Worm (Caenorhabditis elegans) whole organism, L2 larva: ENCODE measurements around the gene Y4C6B.3.
A peak's percentile ranks its signal among the peaks of the same experiment; 100 is the strongest.

Source experiments
- F13H6.1 ChIP-seq: sonication (generic microtip); optimal IDR thresholded peaks from 2 replicates; lab custom pipeline; 2016; ENCODE audit warnings: missing genetic modification characterization, missing compliant biosample characterization
- R02D3.7 ChIP-seq: fragments of 150-350 bp; optimal IDR thresholded peaks from 2 replicates; lab custom pipeline; 2014; ENCODE audit warnings: missing biosample characterization, missing genetic modification characterization
- ZK546.5 ChIP-seq: sonication (generic microtip); optimal IDR thresholded peaks from 2 replicates; lab custom pipeline; 2017; ENCODE audit warnings: missing biosample characterization, missing genetic modification characterization
- blmp-1 ChIP-seq: sonication (generic microtip); optimal IDR thresholded peaks from 2 replicates; lab custom pipeline; 2017; ENCODE audit warnings: missing genetic modification characterization, mild to moderate bottlenecking, missing compliant biosample characterization, antibody characterized with exemption, moderate library complexity; ENCODE audit not compliant: insufficient read depth
- crh-2 ChIP-seq: sonication (generic microtip); optimal IDR thresholded peaks from 2 replicates; lab custom pipeline; 2017; ENCODE audit warnings: missing biosample characterization, missing genetic modification characterization
- dmd-4 ChIP-seq: sonication (generic microtip); optimal IDR thresholded peaks from 2 replicates; lab custom pipeline; 2017; ENCODE audit warnings: missing biosample characterization, missing genetic modification characterization
- egl-27 ChIP-seq: sonication (generic microtip); optimal IDR thresholded peaks from 3 replicates; lab custom pipeline; 2017; ENCODE audit warnings: missing biosample characterization, missing genetic modification reagents, missing genetic modification characterization
- elt-1 ChIP-seq: fragments of 150-350 bp; optimal IDR thresholded peaks from 2 replicates; lab custom pipeline; 2014; ENCODE audit warnings: missing biosample characterization, missing genetic modification characterization
- fos-1 ChIP-seq: fragments of 150-350 bp; optimal IDR thresholded peaks from 2 replicates; lab custom pipeline; 2014; ENCODE audit warnings: missing biosample characterization, missing genetic modification characterization
- lin-11 ChIP-seq: fragments of 150-350 bp; sonication (generic microtip); optimal IDR thresholded peaks from 2 replicates; lab custom pipeline; 2014; ENCODE audit warnings: missing biosample characterization, missing genetic modification characterization, inconsistent platforms, mixed read lengths
- lin-13 ChIP-seq: fragments of 150-350 bp; optimal IDR thresholded peaks from 2 replicates; lab custom pipeline; 2014; ENCODE audit warnings: missing biosample characterization, missing genetic modification reagents, missing genetic modification characterization
- lin-39 ChIP-seq: fragments of 150-350 bp; optimal IDR thresholded peaks from 2 replicates; lab custom pipeline; 2014; ENCODE audit warnings: missing biosample characterization, missing genetic modification reagents, missing genetic modification characterization
- lsy-2 ChIP-seq, 2 experiments: fragments of 150-350 bp in 1 of 2; sonication (generic microtip) in 1 of 2; optimal IDR thresholded peaks; 2 replicates each; lab custom pipeline; 2014 to 2017; ENCODE audit warnings: missing biosample characterization in 2 of 2, missing genetic modification characterization in 2 of 2
- mbf-1 ChIP-seq: sonication (generic microtip); optimal IDR thresholded peaks from 2 replicates; lab custom pipeline; 2017; ENCODE audit warnings: missing biosample characterization, missing genetic modification characterization
- nhr-11 ChIP-seq: fragments of 150-350 bp; optimal IDR thresholded peaks from 2 replicates; lab custom pipeline; 2014; ENCODE audit warnings: missing biosample characterization, missing genetic modification characterization
- nhr-12 ChIP-seq: fragments of 150-350 bp; optimal IDR thresholded peaks from 2 replicates; lab custom pipeline; 2014; ENCODE audit warnings: missing biosample characterization, missing genetic modification characterization
- nhr-21 ChIP-seq: fragments of 150-350 bp; optimal IDR thresholded peaks from 2 replicates; lab custom pipeline; 2014; ENCODE audit warnings: missing biosample characterization, missing genetic modification characterization
- nhr-6 ChIP-seq: fragments of 150-350 bp; optimal IDR thresholded peaks from 2 replicates; lab custom pipeline; 2014; ENCODE audit warnings: missing biosample characterization, missing genetic modification characterization
- nhr-77 ChIP-seq: fragments of 150-350 bp; optimal IDR thresholded peaks from 2 replicates; lab custom pipeline; 2014; ENCODE audit warnings: missing biosample characterization, missing genetic modification characterization
- peb-1 ChIP-seq: fragments of 150-350 bp; optimal IDR thresholded peaks from 2 replicates; lab custom pipeline; 2014; ENCODE audit warnings: missing biosample characterization, missing genetic modification characterization
- sem-4 ChIP-seq: fragments of 150-350 bp; optimal IDR thresholded peaks from 2 replicates; lab custom pipeline; 2014; ENCODE audit warnings: missing biosample characterization, missing genetic modification reagents, missing genetic modification characterization
- skn-1 ChIP-seq: sonication (generic microtip); optimal IDR thresholded peaks from 2 replicates; lab custom pipeline; 2017; ENCODE audit warnings: missing biosample characterization, missing genetic modification characterization
- sma-3 ChIP-seq: sonication (generic microtip); optimal IDR thresholded peaks from 2 replicates; lab custom pipeline; 2016; ENCODE audit warnings: missing genetic modification reagents, missing genetic modification characterization, missing compliant biosample characterization
- sma-9 ChIP-seq, 2 experiments: fragments of 150-350 bp in 1 of 2; sonication (generic microtip) in 1 of 2; optimal IDR thresholded peaks; 2 replicates each; lab custom pipeline; 2014 to 2016; ENCODE audit warnings: missing genetic modification characterization in 2 of 2, mild to moderate bottlenecking in 1 of 2, missing biosample characterization in 1 of 2, missing compliant biosample characterization in 1 of 2, missing genetic modification reagents in 1 of 2, moderate library complexity in 1 of 2
- snpc-4 ChIP-seq: fragments of 150-350 bp; optimal IDR thresholded peaks from 2 replicates; lab custom pipeline; 2014; ENCODE audit warnings: missing biosample characterization, missing genetic modification characterization
- unc-39 ChIP-seq: fragments of 150-350 bp; optimal IDR thresholded peaks from 2 replicates; lab custom pipeline; 2014; ENCODE audit warnings: missing biosample characterization, missing genetic modification characterization
- unc-55 ChIP-seq: fragments of 150-350 bp; sonication (generic microtip); optimal IDR thresholded peaks from 3 replicates; lab custom pipeline; 2014; ENCODE audit warnings: missing biosample characterization, missing genetic modification reagents, missing genetic modification characterization
- ztf-1 ChIP-seq: fragments of 200-800 bp; sonication (Bioruptor generic); conservative IDR thresholded peaks from 2 replicates; pipeline ENCODE4 v1.3.6; 2022; ENCODE audit warnings: missing genetic modification characterization, missing compliant biosample characterization
- ztf-11 ChIP-seq: sonication (generic microtip); optimal IDR thresholded peaks from 2 replicates; lab custom pipeline; 2017; ENCODE audit warnings: missing biosample characterization, missing genetic modification characterization
- ztf-4 ChIP-seq: fragments of 150-350 bp; optimal IDR thresholded peaks from 2 replicates; lab custom pipeline; 2014; ENCODE audit warnings: missing biosample characterization, missing genetic modification characterization

Y4C6B.3 gene

DNA sequence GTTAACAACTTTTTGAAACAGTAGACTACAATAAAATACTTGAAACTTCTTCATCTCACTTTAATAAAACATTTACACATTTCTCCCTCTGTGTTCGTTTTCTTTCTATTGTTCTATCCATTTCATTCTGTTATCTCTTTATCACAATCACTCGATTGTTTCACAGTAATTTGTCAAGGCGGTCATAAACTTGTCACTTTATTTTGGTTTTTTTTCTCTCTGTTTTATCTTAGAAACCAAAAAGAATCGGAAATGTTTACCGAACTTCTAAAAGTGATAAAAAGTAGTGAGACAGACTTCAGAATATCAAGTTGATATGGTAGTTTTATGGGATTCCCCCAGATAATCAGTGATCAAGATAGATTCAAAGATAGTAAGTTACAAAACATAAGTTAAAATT, 7.0 kb downstream of the Y4C6B.3 start, which contains the start of gene Y4C6B.2:
TSS of gene Y4C6B.2 (plus strand) at position 320 of the 400 bp plus-strand sequence.
- TF ChIP-seq nhr-77 = no peak
- TF ChIP-seq ZK546.5 = no peak
- TF ChIP-seq lsy-2 (tag; optimal IDR thresholded peaks at IDR 0.05; lab: Kevin White, UChicago) = no peak
- no peak for TF ChIP-seq skn-1 (tag; lab: Kevin White, UChicago)
- no peak for TF ChIP-seq elt-1 (tag; lab: Kevin White, UChicago)
- no peak for TF ChIP-seq F13H6.1 (tag; lab: Kevin White, UChicago)
- no peak for TF ChIP-seq lin-11 (tag; lab: Kevin White, UChicago)
- TF ChIP-seq nhr-12 (tag; lab: Kevin White, UChicago) = no peak
- TF ChIP-seq blmp-1 (tag; lab: Kevin White, UChicago) = no peak
- no peak for TF ChIP-seq mbf-1
- TF ChIP-seq lin-39 (tag; lab: Kevin White, UChicago) = no peak
- no peak for TF ChIP-seq ztf-4
- no peak for TF ChIP-seq unc-39
- TF ChIP-seq ztf-11 (tag; lab: Kevin White, UChicago) = no peak
- TF ChIP-seq R02D3.7 (tag; lab: Kevin White, UChicago) = no peak
- TF ChIP-seq sma-9 (GFP tag; optimal IDR thresholded peaks at IDR 0.05; lab: Kevin White, UChicago) = no peak
- TF ChIP-seq sma-9 (tag; optimal IDR thresholded peaks at IDR 0.05; lab: Kevin White, UChicago) = no peak

DNA sequence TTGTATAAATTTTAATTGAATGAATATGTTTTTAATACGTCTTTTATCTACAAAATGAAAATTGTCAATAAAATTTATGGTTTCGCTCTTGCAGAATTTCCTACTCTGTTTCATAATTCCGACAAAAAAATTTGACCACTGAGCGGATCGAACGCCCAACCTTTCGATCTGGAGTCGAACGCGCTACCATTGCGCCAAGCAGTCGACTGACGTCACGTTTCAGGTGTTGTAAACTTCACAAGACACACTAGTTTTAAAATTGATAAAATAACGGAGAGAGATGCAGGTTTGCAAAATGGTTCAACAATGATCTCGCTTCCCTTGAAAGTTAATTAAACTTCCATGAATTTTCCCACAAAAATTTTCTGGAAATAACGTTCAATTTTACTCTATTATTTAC, 11.9 kb downstream of the Y4C6B.3 start:
- TF ChIP-seq nhr-6 (tag; lab: Kevin White, UChicago) (no peak), sma-3 (GFP tag; lab: Kevin White, UChicago) (peak; percentile 60), lin-13 (peak; percentile 24), snpc-4 (no peak), fos-1 (tag; lab: Kevin White, UChicago) (peak; percentile 13), unc-39 (no peak), sem-4 (tag; lab: Kevin White, UChicago) (no peak), ztf-1 (GFP tag; lab: Robert Waterston, UW) (no peak), lin-11 (tag; lab: Kevin White, UChicago) (no peak), crh-2 (tag; lab: Kevin White, UChicago) (peak; percentile 48)

DNA sequence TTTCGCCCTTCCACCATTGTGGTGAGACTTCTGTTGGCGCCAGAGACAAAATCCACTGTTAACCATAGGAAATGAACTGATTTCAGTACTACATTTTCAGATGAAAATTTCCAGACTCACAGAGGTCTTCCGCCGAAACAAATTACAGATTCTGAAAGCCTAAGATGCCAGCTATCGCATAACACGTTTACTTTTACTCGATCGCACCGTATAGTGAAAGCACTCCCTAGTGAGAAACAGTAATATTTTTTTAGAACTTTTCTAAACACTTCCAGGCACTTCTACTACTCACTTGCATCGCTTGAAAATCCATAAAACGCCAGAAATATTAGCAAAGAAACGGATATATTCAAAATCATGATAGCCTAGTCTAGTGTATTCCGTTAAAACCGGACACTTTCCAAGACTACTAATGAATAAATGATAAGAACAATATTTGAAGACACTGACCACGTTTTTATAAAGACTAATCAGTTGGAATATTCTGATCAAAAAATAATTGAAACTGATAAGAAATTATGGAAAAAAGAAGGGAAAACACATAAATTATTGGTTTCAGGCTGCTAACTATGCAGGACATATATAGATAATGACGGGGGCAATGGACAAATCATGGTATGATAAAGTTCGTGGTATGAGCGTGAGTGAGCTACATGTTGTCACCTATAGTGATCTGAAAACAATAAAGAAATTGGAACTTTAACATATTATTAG, 18.4 kb downstream of the Y4C6B.3 start, which contains the start of gene gba-4:
TSS of gene gba-4 (minus strand) at position 418 of the 714 bp plus-strand sequence.
- TF ChIP-seq fos-1 (tag; lab: Kevin White, UChicago) = peak; percentile 68

- no peak for TF ChIP-seq nhr-6 (tag; lab: Kevin White, UChicago)
- TF ChIP-seq sem-4 (tag; lab: Kevin White, UChicago) = no peak
- TF ChIP-seq, all 48 proteins: peak for 0
These were observed 21.1 kb downstream of the Y4C6B.3 start, which contains the start of gene Y4C6B.7 for ce11 chrIV:5353364-5353763. TSS of gene Y4C6B.7 (minus strand) at chrIV:5353464.

- TF ChIP-seq lsy-2 (tag; optimal IDR thresholded peaks at IDR 0.05; lab: Kevin White, UChicago) (peak in 1 of 2 experiments; percentile 87), dmd-4 (tag; lab: Kevin White, UChicago) (no peak), unc-55 (peak; percentile 16)
These were observed 21.8 kb downstream of the Y4C6B.3 start, which contains the start of gene Y4C6B.1 for ce11 chrIV:5354124-5354523. TSS of gene Y4C6B.1 (plus strand) at chrIV:5354488.

DNA sequence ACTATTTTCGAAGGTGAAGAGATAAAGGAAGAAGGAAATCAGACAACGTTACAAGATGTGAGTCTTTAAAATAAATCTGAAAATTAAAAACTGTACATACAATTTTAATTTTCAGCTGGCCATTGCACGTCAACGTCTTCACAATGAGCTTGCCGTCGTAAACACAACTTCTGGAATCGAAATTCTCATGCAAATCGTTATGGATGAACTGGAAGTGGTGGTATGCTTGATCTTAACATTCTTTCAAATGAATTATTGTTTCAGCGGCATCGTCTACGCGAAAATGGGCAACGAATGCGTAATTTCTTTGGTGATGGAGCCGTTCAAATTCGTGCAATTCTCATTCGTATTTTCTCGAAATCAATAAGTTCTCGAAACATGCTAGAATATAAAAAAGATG, 22.3 kb downstream of the Y4C6B.3 start:
- TF ChIP-seq egl-27 (tag; lab: Kevin White, UChicago) (no peak), nhr-21 (tag; lab: Kevin White, UChicago) (no peak), ztf-11 (tag; lab: Kevin White, UChicago) (no peak), nhr-11 (tag; lab: Kevin White, UChicago) (no peak), lsy-2 (tag; optimal IDR thresholded peaks at IDR 0.05; lab: Kevin White, UChicago) (no peak), nhr-12 (tag; lab: Kevin White, UChicago) (no peak), peb-1 (no peak)
